Fruit fly (Drosophila melanogaster) whole organism, embryonic: ENCODE results near the gene CG33654.
A peak's percentile ranks its signal among the peaks of the same experiment; 100 is the strongest.

Experiments
- Atf3 ChIP-seq: fragments of 200-800 bp; sonication (Bioruptor generic); optimal IDR thresholded peaks from 3 replicates; lab custom pipeline; 2016; ENCODE audit warnings: missing biosample characterization, missing genetic modification characterization
- B-H1 ChIP-seq: fragments of 200-800 bp; sonication (Bioruptor generic); IDR thresholded peaks from 3 replicates; pipeline ENCODE4 v1.3.6; 2022; ENCODE audit warnings: missing biosample characterization, missing genetic modification characterization
- C15 ChIP-seq: fragments of 200-800 bp; sonication (Bioruptor generic); IDR thresholded peaks from 3 replicates; pipeline ENCODE4 v1.3.6; 2022; ENCODE audit warnings: missing biosample characterization, missing genetic modification characterization
- CG10147 ChIP-seq: fragments of 200-800 bp; sonication (Bioruptor generic); optimal IDR thresholded peaks from 2 replicates; lab custom pipeline; 2019; ENCODE audit warnings: missing biosample characterization, mild to moderate bottlenecking, missing genetic modification characterization, moderate library complexity
- CG10209 ChIP-seq: fragments of 200-800 bp; sonication (Bioruptor generic); optimal IDR thresholded peaks from 3 replicates; lab custom pipeline; 2017; ENCODE audit warnings: missing biosample characterization, mild to moderate bottlenecking, missing genetic modification characterization, missing genetic modification reagents
- CG10543 ChIP-seq: fragments of 200-800 bp; sonication (Bioruptor generic); optimal IDR thresholded peaks from 3 replicates; lab custom pipeline; 2017; ENCODE audit warnings: missing biosample characterization, mild to moderate bottlenecking, missing genetic modification characterization, moderate library complexity
- CG11456 ChIP-seq: fragments of 200-800 bp; sonication (Bioruptor generic); IDR thresholded peaks from 3 replicates; pipeline ENCODE4 v1.3.6; 2022; ENCODE audit warnings: missing biosample characterization, missing genetic modification characterization
- CG12155 ChIP-seq: fragments of 200-800 bp; sonication (Bioruptor generic); optimal IDR thresholded peaks from 3 replicates; lab custom pipeline; 2016; ENCODE audit warnings: missing biosample characterization, missing genetic modification characterization
- CG12769 ChIP-seq: fragments of 200-800 bp; sonication (Bioruptor generic); optimal IDR thresholded peaks from 2 replicates; lab custom pipeline; 2019; ENCODE audit warnings: missing biosample characterization, mild to moderate bottlenecking, missing genetic modification characterization, moderate library complexity
- CG1603 ChIP-seq: fragments of 200-800 bp; sonication (Bioruptor generic); optimal IDR thresholded peaks from 2 replicates; lab custom pipeline; 2019; ENCODE audit warnings: missing biosample characterization, mild to moderate bottlenecking, missing genetic modification characterization, moderate library complexity
- CG16813 ChIP-seq: fragments of 200-800 bp; sonication (Bioruptor generic); IDR thresholded peaks from 3 replicates; pipeline ENCODE4 v1.3.6; 2022; ENCODE audit warnings: missing biosample characterization, missing genetic modification characterization; ENCODE audit not compliant: partially characterized antibody
- CG17612 ChIP-seq: fragments of 200-800 bp; sonication (Bioruptor generic); IDR thresholded peaks from 2 replicates; pipeline ENCODE4 v1.3.6; 2022; ENCODE audit warnings: missing biosample characterization, missing genetic modification characterization
- CG18599 ChIP-seq: fragments of 200-800 bp; sonication (Bioruptor generic); optimal IDR thresholded peaks from 3 replicates; lab custom pipeline; 2017; ENCODE audit warnings: missing biosample characterization, missing genetic modification characterization, mild to moderate bottlenecking, moderate library complexity, missing genetic modification reagents
- CG18619 ChIP-seq: fragments of 200-800 bp; sonication (Bioruptor generic); optimal IDR thresholded peaks from 3 replicates; lab custom pipeline; 2017; ENCODE audit warnings: missing biosample characterization, mild to moderate bottlenecking, missing genetic modification characterization
- CG2202 ChIP-seq: fragments of 200-800 bp; sonication (Bioruptor generic); optimal IDR thresholded peaks from 2 replicates; lab custom pipeline; 2018; ENCODE audit warnings: missing biosample characterization, mild to moderate bottlenecking, missing genetic modification characterization
- CG34376 ChIP-seq: fragments of 200-800 bp; sonication (Bioruptor generic); optimal IDR thresholded peaks from 2 replicates; lab custom pipeline; 2018; ENCODE audit warnings: missing biosample characterization, mild to moderate bottlenecking, missing genetic modification characterization
- CG7745 ChIP-seq: fragments of 200-800 bp; sonication (Bioruptor generic); optimal IDR thresholded peaks from 2 replicates; lab custom pipeline; 2018; ENCODE audit warnings: missing biosample characterization, mild to moderate bottlenecking, missing genetic modification characterization, moderate library complexity
- CG8281 ChIP-seq: fragments of 200-800 bp; sonication (Bioruptor generic); optimal IDR thresholded peaks from 2 replicates; lab custom pipeline; 2018; ENCODE audit warnings: missing biosample characterization, mild to moderate bottlenecking, missing genetic modification characterization, moderate library complexity
- CG8290 ChIP-seq, 3 experiments: fragments of 200-800 bp; sonication (Bioruptor generic); optimal IDR thresholded peaks; 2 replicates each; lab custom pipeline; 2016 to 2019; ENCODE audit warnings: missing biosample characterization in 3 of 3, missing genetic modification characterization in 3 of 3, mild to moderate bottlenecking in 2 of 3, moderate library complexity in 1 of 3
- CHES-1-like ChIP-seq: fragments of 200-800 bp; sonication (Bioruptor generic); optimal IDR thresholded peaks from 2 replicates; lab custom pipeline; 2016; ENCODE audit warnings: missing biosample characterization, missing genetic modification characterization
- E2f1 ChIP-seq: fragments of 200-800 bp; sonication (Bioruptor generic); IDR thresholded peaks from 2 replicates; pipeline ENCODE4 v1.3.6; 2022; ENCODE audit warnings: missing biosample characterization, missing genetic modification characterization
- Hr3 ChIP-seq: fragments of 200-800 bp; sonication (Bioruptor generic); optimal IDR thresholded peaks from 3 replicates; lab custom pipeline; 2016; ENCODE audit warnings: missing biosample characterization, missing genetic modification characterization
- Hsf ChIP-seq: fragments of 200-800 bp; sonication (Bioruptor generic); optimal IDR thresholded peaks from 3 replicates; lab custom pipeline; 2016; ENCODE audit warnings: missing biosample characterization, missing genetic modification characterization
- Kr ChIP-seq: fragments of 200-800 bp; sonication (Bioruptor generic); optimal IDR thresholded peaks from 2 replicates; lab custom pipeline; 2017; ENCODE audit warnings: missing biosample characterization, mild to moderate bottlenecking, missing genetic modification characterization
- Lim3 ChIP-seq: fragments of 200-800 bp; sonication (Bioruptor generic); IDR thresholded peaks from 2 replicates; pipeline ENCODE4 v1.3.6; 2022; ENCODE audit warnings: missing biosample characterization, missing genetic modification characterization
- MTF-1 ChIP-seq: fragments of 200-800 bp; sonication (Bioruptor generic); optimal IDR thresholded peaks from 2 replicates; lab custom pipeline; 2018; ENCODE audit warnings: missing biosample characterization, mild to moderate bottlenecking, missing genetic modification characterization, borderline replicate concordance
- Med ChIP-seq: fragments of 200-800 bp; sonication (Bioruptor generic); peaks from one replicate; lab custom pipeline; 2016; ENCODE audit warnings: missing biosample characterization, missing genetic modification characterization, mild to moderate bottlenecking, inconsistent platforms, moderate library complexity
- Mrtf ChIP-seq: fragments of 200-800 bp; sonication (Bioruptor generic); IDR thresholded peaks from 3 replicates; pipeline ENCODE4 v1.3.6; 2022; ENCODE audit warnings: missing biosample characterization, missing genetic modification characterization
- Myb ChIP-seq: fragments of 200-800 bp; sonication (Bioruptor generic); optimal IDR thresholded peaks from 2 replicates; lab custom pipeline; 2016; ENCODE audit warnings: missing biosample characterization, missing genetic modification characterization
- Oaz ChIP-seq: fragments of 200-800 bp; sonication (Bioruptor generic); IDR thresholded peaks from 2 replicates; pipeline ENCODE4 v1.3.6; 2022; ENCODE audit warnings: missing biosample characterization, missing genetic modification characterization
- Oli ChIP-seq: fragments of 200-800 bp; sonication (Bioruptor generic); optimal IDR thresholded peaks from 2 replicates; lab custom pipeline; 2018; ENCODE audit warnings: missing biosample characterization, mild to moderate bottlenecking, missing genetic modification characterization, moderate library complexity
- bcd ChIP-seq: fragments of 200-800 bp; sonication (Bioruptor generic); optimal IDR thresholded peaks from 2 replicates; lab custom pipeline; 2017; ENCODE audit warnings: missing biosample characterization, mild to moderate bottlenecking, missing genetic modification characterization
- br ChIP-seq: fragments of >200 bp; optimal IDR thresholded peaks from 2 replicates; lab custom pipeline; 2017
- dati ChIP-seq: fragments of 200-800 bp; sonication (Bioruptor generic); IDR thresholded peaks from 2 replicates; pipeline ENCODE4 v1.3.6; 2022; ENCODE audit warnings: missing biosample characterization, missing genetic modification characterization
- ems ChIP-seq: fragments of 200-800 bp; sonication (Bioruptor generic); optimal IDR thresholded peaks from 3 replicates; lab custom pipeline; 2016; ENCODE audit warnings: missing biosample characterization, missing genetic modification characterization
- gce ChIP-seq: fragments of 200-800 bp; sonication (Bioruptor generic); IDR thresholded peaks from 3 replicates; pipeline ENCODE4 v1.3.6; 2022; ENCODE audit warnings: missing biosample characterization, missing genetic modification characterization
- gem ChIP-seq: fragments of 200-800 bp; sonication (Bioruptor generic); optimal IDR thresholded peaks from 2 replicates; lab custom pipeline; 2019; ENCODE audit warnings: missing biosample characterization, mild to moderate bottlenecking, missing genetic modification characterization, moderate library complexity
- ind ChIP-seq: fragments of 200-800 bp; sonication (Bioruptor generic); optimal IDR thresholded peaks from 3 replicates; lab custom pipeline; 2016; ENCODE audit warnings: missing biosample characterization, missing genetic modification characterization
- jumu ChIP-seq: fragments of 200-800 bp; sonication (Bioruptor generic); optimal IDR thresholded peaks from 3 replicates; lab custom pipeline; 2016; ENCODE audit warnings: missing biosample characterization, missing genetic modification characterization
- ken ChIP-seq: fragments of 200-800 bp; sonication (Bioruptor generic); IDR thresholded peaks from 3 replicates; pipeline ENCODE4 v1.3.6; 2022; ENCODE audit warnings: missing biosample characterization, missing genetic modification characterization
- lab ChIP-seq: fragments of 200-800 bp; sonication (Bioruptor generic); optimal IDR thresholded peaks from 3 replicates; lab custom pipeline; 2017; ENCODE audit warnings: missing biosample characterization, missing genetic modification characterization, mild to moderate bottlenecking, moderate library complexity, missing genetic modification reagents
- nmo ChIP-seq: fragments of 200-800 bp; sonication (Bioruptor generic); optimal IDR thresholded peaks from 2 replicates; lab custom pipeline; 2018; ENCODE audit warnings: missing biosample characterization, mild to moderate bottlenecking, missing genetic modification characterization, moderate library complexity
- oc ChIP-seq: fragments of 200-800 bp; sonication (Bioruptor generic); optimal IDR thresholded peaks from 2 replicates; lab custom pipeline; 2018; ENCODE audit warnings: missing biosample characterization, mild to moderate bottlenecking, missing genetic modification characterization, moderate library complexity
- p53 ChIP-seq: fragments of 200-800 bp; sonication (Bioruptor generic); optimal IDR thresholded peaks from 2 replicates; lab custom pipeline; 2016; ENCODE audit warnings: missing biosample characterization, missing genetic modification characterization
- phol ChIP-seq: fragments of 200-800 bp; sonication (Bioruptor generic); optimal IDR thresholded peaks from 3 replicates; lab custom pipeline; 2018; ENCODE audit warnings: missing biosample characterization, mild to moderate bottlenecking, missing genetic modification characterization, moderate library complexity
- pros ChIP-seq: fragments of 200-800 bp; sonication (Bioruptor generic); optimal IDR thresholded peaks from 3 replicates; lab custom pipeline; 2019; ENCODE audit warnings: missing biosample characterization, mild to moderate bottlenecking, missing genetic modification characterization, moderate library complexity
- sna ChIP-seq: fragments of 200-800 bp; sonication (Bioruptor generic); IDR thresholded peaks from 2 replicates; pipeline ENCODE4 v1.3.6; 2022; ENCODE audit warnings: missing biosample characterization, missing genetic modification characterization; ENCODE audit not compliant: partially characterized antibody
- ssp ChIP-seq: fragments of 200-800 bp; sonication (Bioruptor generic); IDR thresholded peaks from 2 replicates; pipeline ENCODE4 v1.3.6; 2022; ENCODE audit warnings: missing biosample characterization, missing genetic modification characterization
- tap ChIP-seq: fragments of 200-800 bp; optimal IDR thresholded peaks from 3 replicates; lab custom pipeline; 2019; ENCODE audit warnings: missing biosample characterization, mild to moderate bottlenecking, missing genetic modification characterization, moderate library complexity
- unpg ChIP-seq: fragments of 200-800 bp; sonication (Bioruptor generic); optimal IDR thresholded peaks from 3 replicates; lab custom pipeline; 2018; ENCODE audit warnings: missing biosample characterization, mild to moderate bottlenecking, missing genetic modification characterization, moderate library complexity

The CG33654 gene

dm6 chr3R:9551013-9551658 lies 31.9 kb downstream of the CG33654 start (continued):
- TF ChIP-seq bcd (GFP tag; lab: Kevin White, UChicago) (no peak), p53 (GFP tag; lab: Kevin White, UChicago) (no peak), Hr3 (no peak), CG8290 (GFP tag; optimal IDR thresholded peaks at IDR 0.05; lab: Kevin White, UChicago) (no peak), CG8290 (tag; optimal IDR thresholded peaks at IDR 0.05; lab: Kevin White, UChicago) (peak; percentile 46 to 73), CG18619 (GFP tag; lab: Kevin White, UChicago) (peak; percentile 5), Mrtf (GFP tag; lab: Robert Waterston, UW) (no peak), C15 (GFP tag; lab: Robert Waterston, UW) (no peak), pros (GFP tag; lab: Kevin White, UChicago) (peak; percentile 45), lab (GFP tag; lab: Kevin White, UChicago) (peak; percentile 68), gce (GFP tag; lab: Robert Waterston, UW) (no peak), CG18599 (peak; percentile 82), nmo (GFP tag; lab: Kevin White, UChicago) (no peak), Med (GFP tag; lab: Kevin White, UChicago) (peak; percentile 91), ken (GFP tag; lab: Robert Waterston, UW) (no peak), phol (tag; lab: Kevin White, UChicago) (no peak), Myb (no peak), sna (no peak), MTF-1 (GFP tag; lab: Kevin White, UChicago) (peak; percentile 79), CG17612 (GFP tag; lab: Robert Waterston, UW) (no peak), CG2202 (tag; lab: Kevin White, UChicago) (no peak), CG10209 (GFP tag; lab: Kevin White, UChicago) (no peak), dati (GFP tag; lab: Robert Waterston, UW) (no peak), CG16813 (no peak), E2f1 (GFP tag; lab: Robert Waterston, UW) (no peak), CG7745 (tag; lab: Kevin White, UChicago) (no peak), CG34376 (peak; percentile 96), CG10543 (GFP tag; lab: Kevin White, UChicago) (peak; percentile 94), CHES-1-like (GFP tag; lab: Kevin White, UChicago) (peak; percentile 60), Oaz (GFP tag; lab: Robert Waterston, UW) (no peak), CG8281 (tag; lab: Kevin White, UChicago) (peak; percentile 11), ssp (GFP tag; lab: Robert Waterston, UW) (no peak), ind (GFP tag; lab: Kevin White, UChicago) (no peak), CG11456 (GFP tag; lab: Robert Waterston, UW) (no peak), Kr (no peak), Oli (tag; lab: Kevin White, UChicago) (no peak), unpg (GFP tag; lab: Kevin White, UChicago) (peak; percentile 16), ems (GFP tag; lab: Kevin White, UChicago) (no peak), CG12155 (GFP tag; lab: Kevin White, UChicago) (no peak), Hsf (no peak), tap (tag; lab: Kevin White, UChicago) (no peak), Atf3 (no peak), oc (tag; lab: Kevin White, UChicago) (no peak), CG10147 (no peak), gem (tag; lab: Kevin White, UChicago) (no peak), jumu (GFP tag; lab: Kevin White, UChicago) (no peak), B-H1 (GFP tag; lab: Robert Waterston, UW) (no peak), br (no peak), CG1603 (tag; lab: Kevin White, UChicago) (peak; percentile 48), Lim3 (GFP tag; lab: Robert Waterston, UW) (no peak), CG12769 (peak; percentile 80)
